Worm (Caenorhabditis elegans): ENCODE data around the gene lpr-3.

- no peak for TF ChIP-seq him-1 (tag; optimal IDR thresholded peaks at IDR 0.05)
- no peak for TF ChIP-seq W03F9.2 (tag; optimal IDR thresholded peaks at IDR 0.05)
These were observed 15.5 kb downstream of the lpr-3 start for ce11 chrX:11072701-11073100.
